Worm (Caenorhabditis elegans) whole organism, L4/young adult: ENCODE measurements around the gene F58F9.8.

Source experiments
- W03F9.2 ChIP-seq: fragments of 150-350 bp; optimal IDR thresholded peaks from 2 replicates; lab custom pipeline; 2014; ENCODE audit warnings: missing biosample characterization, missing genetic modification characterization
- dao-5 ChIP-seq: sonication (generic microtip); optimal IDR thresholded peaks from 2 replicates; lab custom pipeline; 2016; ENCODE audit warnings: missing genotype, missing genetic modification characterization, moderate library complexity, missing compliant biosample characterization
- him-1 ChIP-seq: sonication (generic microtip); optimal IDR thresholded peaks from 2 replicates; lab custom pipeline; 2016; ENCODE audit warnings: missing genotype, missing genetic modification reagents, missing genetic modification characterization, missing compliant biosample characterization

ce11 chrIV:6200249-6200648 is 37.7 kb upstream of the F58F9.8 start:
- TF ChIP-seq W03F9.2 (tag; lab: Kevin White, UChicago) = no peak
- no peak for TF ChIP-seq him-1 (tag; lab: Kevin White, UChicago)
- TF ChIP-seq dao-5 (tag; lab: Kevin White, UChicago) = no peak
